Worm (Caenorhabditis elegans) whole organism, L2 larva: ENCODE results near the gene Y53F4B.62.

Experiments
- Y55F3AM.14 ChIP-seq: fragments of 200-800 bp; sonication (Bioruptor generic); optimal IDR thresholded peaks from 2 replicates; lab custom pipeline; 2018; ENCODE audit warnings: mild to moderate bottlenecking, missing genetic modification characterization, missing compliant biosample characterization
- ZK546.5 ChIP-seq: sonication (generic microtip); optimal IDR thresholded peaks from 2 replicates; lab custom pipeline; 2017; ENCODE audit warnings: missing biosample characterization, missing genetic modification characterization
- alr-1 ChIP-seq: fragments of 150-350 bp; optimal IDR thresholded peaks from 2 replicates; lab custom pipeline; 2014; ENCODE audit warnings: missing biosample characterization, missing genetic modification characterization
- aly-2 ChIP-seq: fragments of 150-350 bp; optimal IDR thresholded peaks from 2 replicates; lab custom pipeline; 2014; ENCODE audit warnings: missing biosample characterization, missing genetic modification characterization
- ceh-16 ChIP-seq: fragments of 150-350 bp; optimal IDR thresholded peaks from 2 replicates; lab custom pipeline; 2014; ENCODE audit warnings: missing biosample characterization, missing genetic modification characterization
- egl-27 ChIP-seq: sonication (generic microtip); optimal IDR thresholded peaks from 3 replicates; lab custom pipeline; 2017; ENCODE audit warnings: missing biosample characterization, missing genetic modification reagents, missing genetic modification characterization
- elt-3 ChIP-seq: sonication (generic microtip); optimal IDR thresholded peaks from 2 replicates; lab custom pipeline; 2017; ENCODE audit warnings: missing biosample characterization, missing genetic modification characterization
- lin-11 ChIP-seq: fragments of 150-350 bp; sonication (generic microtip); optimal IDR thresholded peaks from 2 replicates; lab custom pipeline; 2014; ENCODE audit warnings: missing biosample characterization, missing genetic modification characterization, inconsistent platforms, mixed read lengths
- lin-13 ChIP-seq: fragments of 150-350 bp; optimal IDR thresholded peaks from 2 replicates; lab custom pipeline; 2014; ENCODE audit warnings: missing biosample characterization, missing genetic modification reagents, missing genetic modification characterization
- lin-39 ChIP-seq: fragments of 150-350 bp; optimal IDR thresholded peaks from 2 replicates; lab custom pipeline; 2014; ENCODE audit warnings: missing biosample characterization, missing genetic modification reagents, missing genetic modification characterization
- snpc-4 ChIP-seq: fragments of 150-350 bp; optimal IDR thresholded peaks from 2 replicates; lab custom pipeline; 2014; ENCODE audit warnings: missing biosample characterization, missing genetic modification characterization
- zag-1 ChIP-seq: fragments of 150-350 bp; optimal IDR thresholded peaks from 2 replicates; lab custom pipeline; 2014; ENCODE audit warnings: missing biosample characterization, missing genetic modification characterization
- ztf-4 ChIP-seq: fragments of 150-350 bp; optimal IDR thresholded peaks from 2 replicates; lab custom pipeline; 2014; ENCODE audit warnings: missing biosample characterization, missing genetic modification characterization

ce11 chrII:15167340-15167739 lies 36.9 kb upstream of the Y53F4B.62 start, which contains the start of gene gst-28:
- TF ChIP-seq Y55F3AM.14 (GFP tag; lab: Kevin White, UChicago), result no peak
- no peak for TF ChIP-seq ztf-4
- no peak for TF ChIP-seq alr-1 (tag; lab: Kevin White, UChicago)
- TF ChIP-seq lin-11, result no peak
- no peak for TF ChIP-seq lin-13 (GFP tag; lab: Kevin White, UChicago)
- no peak for TF ChIP-seq aly-2 (tag; lab: Kevin White, UChicago)
- no peak for TF ChIP-seq lin-39 (tag; lab: Kevin White, UChicago)
- TF ChIP-seq ZK546.5 (tag; lab: Kevin White, UChicago), result no peak
- TF ChIP-seq snpc-4 (tag; lab: Kevin White, UChicago), result no peak
- TF ChIP-seq ceh-16 (tag; lab: Kevin White, UChicago), result no peak
- no peak for TF ChIP-seq zag-1
- no peak for TF ChIP-seq elt-3
- no peak for TF ChIP-seq egl-27 (tag; lab: Kevin White, UChicago)
